Worm (Caenorhabditis elegans) whole organism, L4 larva: ENCODE measurements around the gene npr-25.

Experiments used
- D1046.2 ChIP-seq: fragments of 200-800 bp; sonication (Bioruptor generic); IDR thresholded peaks from 2 replicates; pipeline ENCODE4 v1.3.6; 2022; ENCODE audit warnings: missing genetic modification characterization, missing compliant biosample characterization
- F10B5.3 ChIP-seq: sonication (generic microtip); optimal IDR thresholded peaks from 2 replicates; lab custom pipeline; 2016; ENCODE audit warnings: mild to moderate bottlenecking, missing genetic modification characterization, missing compliant biosample characterization
- F37D6.2 ChIP-seq: sonication (generic microtip); optimal IDR thresholded peaks from 2 replicates; lab custom pipeline; 2016; ENCODE audit warnings: mild to moderate bottlenecking, missing genetic modification characterization, missing compliant biosample characterization
- F49E8.2 ChIP-seq: sonication (generic microtip); optimal IDR thresholded peaks from 2 replicates; lab custom pipeline; 2016; ENCODE audit warnings: missing compliant biosample characterization, mild to moderate bottlenecking, missing genetic modification characterization, borderline replicate concordance
- R02D3.7 ChIP-seq: fragments of 150-350 bp; sonication (generic microtip); optimal IDR thresholded peaks from 3 replicates; lab custom pipeline; 2014; ENCODE audit warnings: missing biosample characterization, missing genetic modification characterization
- Y105C5A.15 ChIP-seq: fragments of 200-800 bp; sonication (Bioruptor generic); IDR thresholded peaks from 2 replicates; pipeline ENCODE4 v1.3.6; 2022; ENCODE audit warnings: missing genetic modification characterization, missing compliant biosample characterization
- Y48G9A.11 ChIP-seq: fragments of 200-800 bp; sonication (Bioruptor generic); IDR thresholded peaks from 2 replicates; pipeline ENCODE4 v1.3.6; 2022; ENCODE audit warnings: missing genetic modification reagents, missing genetic modification characterization, missing compliant biosample characterization
- Y5F2A.4 ChIP-seq: fragments of 200-800 bp; sonication (Bioruptor generic); optimal IDR thresholded peaks from 2 replicates; lab custom pipeline; 2018; ENCODE audit warnings: mild to moderate bottlenecking, missing genetic modification characterization, missing compliant biosample characterization
- aha-1 ChIP-seq: fragments of 150-350 bp; peaks from one replicate; lab custom pipeline; 2014; ENCODE audit warnings: missing biosample characterization, missing genetic modification characterization
- arid-1 ChIP-seq: fragments of 200-800 bp; sonication (Bioruptor generic); conservative IDR thresholded peaks from 2 replicates; pipeline ENCODE4 v1.3.6; 2022; ENCODE audit warnings: missing genetic modification reagents, missing genetic modification characterization, missing compliant biosample characterization
- ceh-32 ChIP-seq: sonication (generic microtip); optimal IDR thresholded peaks from 2 replicates; lab custom pipeline; 2016; ENCODE audit warnings: mild to moderate bottlenecking, missing genetic modification characterization, missing compliant biosample characterization; ENCODE audit not compliant: poor library complexity
- ceh-44 ChIP-seq: fragments of 200-800 bp; sonication (Bioruptor generic); IDR thresholded peaks from 2 replicates; pipeline ENCODE4 v1.3.6; 2022; ENCODE audit warnings: missing genetic modification reagents, missing genetic modification characterization, missing compliant biosample characterization
- ceh-82 ChIP-seq: sonication (generic microtip); optimal IDR thresholded peaks from 2 replicates; lab custom pipeline; 2017; ENCODE audit warnings: missing biosample characterization, missing genetic modification characterization
- ces-1 ChIP-seq: fragments of 150-350 bp; sonication (generic microtip); optimal IDR thresholded peaks from 4 replicates; lab custom pipeline; 2014; ENCODE audit warnings: missing biosample characterization, missing genetic modification reagents, missing genetic modification characterization
- cey-2 ChIP-seq: sonication (generic microtip); optimal IDR thresholded peaks from 3 replicates; lab custom pipeline; 2017; ENCODE audit warnings: missing genetic modification characterization, mild to moderate bottlenecking, missing compliant biosample characterization, antibody characterized with exemption, borderline replicate concordance; ENCODE audit not compliant: insufficient read depth
- ctbp-1 ChIP-seq: fragments of 200-800 bp; sonication (Bioruptor generic); IDR thresholded peaks from 2 replicates; pipeline ENCODE4 v1.3.6; 2022; ENCODE audit warnings: missing genetic modification reagents, missing genetic modification characterization, missing compliant biosample characterization
- daf-16 ChIP-seq, 3 experiments: sonication (generic microtip); optimal IDR thresholded peaks; 2 replicates each; lab custom pipeline; 2016 to 2017; ENCODE audit warnings: missing genetic modification characterization in 3 of 3, missing genetic modification reagents in 3 of 3, mild to moderate bottlenecking in 2 of 3, missing compliant biosample characterization in 2 of 3, missing biosample characterization in 1 of 3, moderate library complexity in 1 of 3
- daf-19 ChIP-seq: fragments of 200-800 bp; sonication (Bioruptor generic); conservative IDR thresholded peaks from 2 replicates; pipeline ENCODE4 v1.3.6; 2022; ENCODE audit warnings: missing genetic modification characterization, missing compliant biosample characterization
- dmd-8 ChIP-seq: fragments of 200-800 bp; sonication (Bioruptor generic); IDR thresholded peaks from 2 replicates; pipeline ENCODE4 v1.3.6; 2022; ENCODE audit warnings: missing genetic modification characterization, missing compliant biosample characterization
- egl-27 ChIP-seq: sonication (generic microtip); optimal IDR thresholded peaks from 3 replicates; lab custom pipeline; 2017; ENCODE audit warnings: missing biosample characterization, missing genetic modification reagents, missing genetic modification characterization
- egl-43 ChIP-seq: fragments of 200-800 bp; sonication (Bioruptor generic); IDR thresholded peaks from 2 replicates; pipeline ENCODE4 v1.3.6; 2022; ENCODE audit warnings: missing genetic modification reagents, missing genetic modification characterization, missing compliant biosample characterization
- fkh-10 ChIP-seq: fragments of 150-350 bp; optimal IDR thresholded peaks from 2 replicates; lab custom pipeline; 2014; ENCODE audit warnings: missing biosample characterization, missing genetic modification reagents, missing genetic modification characterization
- fos-1 ChIP-seq: fragments of 150-350 bp; optimal IDR thresholded peaks from 2 replicates; lab custom pipeline; 2014; ENCODE audit warnings: missing biosample characterization, missing genetic modification characterization
- hlh-30 ChIP-seq: sonication (generic microtip); optimal IDR thresholded peaks from 2 replicates; lab custom pipeline; 2017; ENCODE audit warnings: antibody characterized with exemption, mild to moderate bottlenecking, missing genetic modification characterization, missing compliant biosample characterization; ENCODE audit not compliant: insufficient read depth
- lin-1 ChIP-seq: fragments of 200-800 bp; sonication (Bioruptor generic); IDR thresholded peaks from 2 replicates; pipeline ENCODE4 v1.3.6; 2022; ENCODE audit warnings: missing genetic modification reagents, missing genetic modification characterization, missing compliant biosample characterization
- lin-29 ChIP-seq: fragments of 200-800 bp; sonication (Bioruptor generic); IDR thresholded peaks from 2 replicates; pipeline ENCODE4 v1.3.6; 2022; ENCODE audit warnings: missing genetic modification reagents, missing genetic modification characterization, missing compliant biosample characterization
- lir-3 ChIP-seq: sonication (generic microtip); optimal IDR thresholded peaks from 2 replicates; lab custom pipeline; 2016; ENCODE audit warnings: mild to moderate bottlenecking, missing genetic modification characterization, missing compliant biosample characterization
- lsy-2 ChIP-seq, 2 experiments: fragments of 150-350 bp in 1 of 2; sonication (generic microtip) in 1 of 2; optimal IDR thresholded peaks; 2 replicates each; lab custom pipeline; 2014 to 2017; ENCODE audit warnings: missing biosample characterization in 2 of 2, missing genetic modification characterization in 2 of 2
- madf-5 ChIP-seq, 2 experiments: fragments of 200-800 bp; sonication (Bioruptor generic); IDR thresholded peaks; 2 replicates each; pipeline ENCODE4 v1.3.6; 2022; ENCODE audit warnings: missing compliant biosample characterization in 2 of 2, missing genetic modification characterization in 2 of 2
- mes-2 ChIP-seq: sonication (generic microtip); optimal IDR thresholded peaks from 2 replicates; lab custom pipeline; 2016; ENCODE audit warnings: missing genotype, mild to moderate bottlenecking, missing genetic modification characterization, missing compliant biosample characterization; ENCODE audit not compliant: poor library complexity, severe bottlenecking
- mxl-2 ChIP-seq: fragments of 200-800 bp; sonication (Bioruptor generic); conservative IDR thresholded peaks from 2 replicates; pipeline ENCODE4 v1.3.6; 2022; ENCODE audit warnings: missing genetic modification reagents, missing genetic modification characterization, missing compliant biosample characterization
- nhr-11 ChIP-seq: fragments of 150-350 bp; optimal IDR thresholded peaks from 2 replicates; lab custom pipeline; 2014; ENCODE audit warnings: missing biosample characterization, missing genetic modification characterization
- nhr-237 ChIP-seq: sonication (generic microtip); optimal IDR thresholded peaks from 2 replicates; lab custom pipeline; 2017; ENCODE audit warnings: missing biosample characterization, missing genetic modification characterization
- nhr-25 ChIP-seq: sonication (generic microtip); optimal IDR thresholded peaks from 2 replicates; lab custom pipeline; 2017; ENCODE audit warnings: missing genetic modification characterization, mild to moderate bottlenecking, missing compliant biosample characterization, antibody characterized with exemption, moderate library complexity, borderline replicate concordance; ENCODE audit not compliant: insufficient read depth
- nhr-42 ChIP-seq: fragments of 200-800 bp; sonication (Bioruptor generic); IDR thresholded peaks from 2 replicates; pipeline ENCODE4 v1.3.6; 2022; ENCODE audit warnings: missing genetic modification characterization, missing compliant biosample characterization
- nhr-48 ChIP-seq: sonication (generic microtip); optimal IDR thresholded peaks from 2 replicates; lab custom pipeline; 2016; ENCODE audit warnings: mild to moderate bottlenecking, missing genetic modification characterization, missing compliant biosample characterization
- nhr-77 ChIP-seq: fragments of 150-350 bp; optimal IDR thresholded peaks from 2 replicates; lab custom pipeline; 2014; ENCODE audit warnings: missing biosample characterization, missing genetic modification characterization
- pha-4 ChIP-seq, 2 experiments: fragments of 150-350 bp in 1 of 2; fragments of 200-800 bp in 1 of 2; sonication (Bioruptor generic) in 1 of 2; IDR thresholded peaks in 1 of 2; optimal IDR thresholded peaks in 1 of 2; 2 replicates each; pipeline versions ENCODE4 v1.3.6 to Lab custom; 2014 to 2022; ENCODE audit warnings: missing genetic modification characterization in 2 of 2, missing genetic modification reagents in 2 of 2, missing biosample characterization in 1 of 2, missing compliant biosample characterization in 1 of 2
- pqm-1 ChIP-seq: sonication (generic microtip); optimal IDR thresholded peaks from 2 replicates; lab custom pipeline; 2017; ENCODE audit warnings: missing biosample characterization, missing genetic modification characterization
- rbr-2 ChIP-seq: sonication (generic microtip); optimal IDR thresholded peaks from 2 replicates; lab custom pipeline; 2016; ENCODE audit warnings: missing genotype, missing genetic modification characterization, missing compliant biosample characterization
- saeg-2 ChIP-seq: fragments of 200-800 bp; sonication (Bioruptor generic); IDR thresholded peaks from 2 replicates; pipeline ENCODE4 v1.3.6; 2022; ENCODE audit warnings: missing genetic modification reagents, missing genetic modification characterization, missing compliant biosample characterization
- set-16 ChIP-seq: fragments of 200-800 bp; sonication (Bioruptor generic); IDR thresholded peaks from 2 replicates; pipeline ENCODE4 v1.3.6; 2022; ENCODE audit warnings: missing genetic modification reagents, missing genetic modification characterization, missing compliant biosample characterization
- spr-1 ChIP-seq: sonication (generic microtip); optimal IDR thresholded peaks from 2 replicates; lab custom pipeline; 2016; ENCODE audit warnings: mild to moderate bottlenecking, missing genetic modification characterization, missing compliant biosample characterization
- unc-62 ChIP-seq, 3 experiments: fragments of 150-350 bp in 1 of 3; sonication (generic microtip); optimal IDR thresholded peaks in 2 of 3; peaks in 1 of 3; 1 replicate in 1 of 3; 2 replicates in 2 of 3; lab custom pipeline; 2014 to 2017; ENCODE audit warnings: missing biosample characterization in 3 of 3, missing genetic modification characterization in 3 of 3, missing genetic modification reagents in 3 of 3, missing genotype in 1 of 3
- zfp-2 ChIP-seq: sonication (generic microtip); optimal IDR thresholded peaks from 2 replicates; lab custom pipeline; 2016; ENCODE audit warnings: mild to moderate bottlenecking, missing genetic modification characterization, missing compliant biosample characterization
- zip-2 ChIP-seq: fragments of 150-350 bp; optimal IDR thresholded peaks from 2 replicates; lab custom pipeline; 2014; ENCODE audit warnings: missing biosample characterization, missing genetic modification characterization

The npr-25 gene

DNA sequence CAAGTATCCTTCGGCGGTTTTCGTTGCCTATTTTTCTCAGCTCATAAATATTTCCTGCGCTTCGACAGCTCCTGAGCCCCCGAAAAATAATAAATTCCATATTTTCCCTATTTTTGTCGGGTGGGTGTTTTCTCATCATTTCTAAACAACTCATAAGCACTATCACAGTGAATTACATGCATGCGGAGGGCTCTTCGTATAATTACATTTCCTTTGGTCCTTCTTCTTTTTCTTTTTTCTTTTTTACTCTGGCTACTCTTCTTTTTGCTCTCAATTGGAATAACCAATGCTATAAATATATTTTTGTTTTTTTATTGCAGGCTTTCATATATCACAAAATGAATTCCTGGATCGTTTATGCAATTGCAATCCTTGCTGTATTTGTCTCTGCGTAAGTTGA lies 10.9 kb downstream of the npr-25 start, which contains the start of gene T02E9.5:
TSS of gene T02E9.5 (plus strand) at position 321 of the 400 bp plus-strand sequence.
- no peak for TF ChIP-seq daf-16 (GFP tag; optimal IDR thresholded peaks at IDR 0.05; lab: Kevin White, UChicago)
- TF ChIP-seq daf-16 (tag; optimal IDR thresholded peaks at IDR 0.05; lab: Kevin White, UChicago): no peak
- peak; percentile 42 for TF ChIP-seq ces-1

ce11 chrV:11341130-11341675 lies 11.6 kb downstream of the npr-25 start:
- TF ChIP-seq nhr-77: no peak
- TF ChIP-seq set-16: peak; percentile 82
- no peak for TF ChIP-seq nhr-42
- peak; percentile 14 for TF ChIP-seq F37D6.2 (tag; lab: Kevin White, UChicago)
- peak in 1 of 2 experiments; percentile 3 for TF ChIP-seq unc-62 (GFP tag; optimal IDR thresholded peaks at IDR 0.05 in 1 of 2; lab: Kevin White, UChicago)
- TF ChIP-seq unc-62 (tag; optimal IDR thresholded peaks at IDR 0.05; lab: Kevin White, UChicago): no peak
- TF ChIP-seq nhr-25 (tag; lab: Kevin White, UChicago): no peak
- TF ChIP-seq lin-29 (GFP tag; lab: Robert Waterston, UW): no peak
- no peak for TF ChIP-seq lin-1 (GFP tag; lab: Robert Waterston, UW)
- no peak for TF ChIP-seq lir-3 (tag; lab: Kevin White, UChicago)
- no peak for TF ChIP-seq ceh-44 (GFP tag; lab: Robert Waterston, UW)
- no peak for TF ChIP-seq mes-2
- TF ChIP-seq spr-1: no peak
- TF ChIP-seq pqm-1: no peak
- TF ChIP-seq F10B5.3 (tag; lab: Kevin White, UChicago): no peak
- TF ChIP-seq R02D3.7: no peak
- TF ChIP-seq egl-43 (GFP tag; lab: Robert Waterston, UW): 0 out of 2 replicates have a peak, but pooled peaks have one; percentile 29
- TF ChIP-seq ces-1: peak; percentile 72
- no peak for TF ChIP-seq zip-2 (tag; lab: Kevin White, UChicago)
- no peak for TF ChIP-seq daf-19 (GFP tag; lab: Robert Waterston, UW)
- TF ChIP-seq nhr-48 (tag; lab: Kevin White, UChicago): no peak
- peak; percentile 89 for TF ChIP-seq aha-1
- TF ChIP-seq F49E8.2 (tag; lab: Kevin White, UChicago): no peak
- no peak for TF ChIP-seq saeg-2 (GFP tag; lab: Robert Waterston, UW)
- TF ChIP-seq egl-27 (tag; lab: Kevin White, UChicago): no peak
- no peak for TF ChIP-seq nhr-11 (tag; lab: Kevin White, UChicago)
- no peak for TF ChIP-seq nhr-237
- TF ChIP-seq dmd-8 (GFP tag; lab: Robert Waterston, UW): no peak
- TF ChIP-seq ctbp-1 (GFP tag; lab: Robert Waterston, UW): peak; percentile 63; the same call in 1 of the 2 replicates
- no peak for TF ChIP-seq ceh-82 (tag; lab: Kevin White, UChicago)
- TF ChIP-seq zfp-2 (tag; lab: Kevin White, UChicago): no peak
- TF ChIP-seq cey-2: no peak
- no peak for TF ChIP-seq Y48G9A.11 (GFP tag; lab: Robert Waterston, UW)
- TF ChIP-seq ceh-32: no peak
- no peak for TF ChIP-seq fos-1 (tag; lab: Kevin White, UChicago)
- TF ChIP-seq Y105C5A.15 (GFP tag; lab: Robert Waterston, UW): no peak
- no peak for TF ChIP-seq hlh-30 (tag; lab: Kevin White, UChicago)
- TF ChIP-seq arid-1 (GFP tag; lab: Robert Waterston, UW): no peak
- peak; percentile 91 for TF ChIP-seq fkh-10 (GFP tag; lab: Kevin White, UChicago)
- no peak for TF ChIP-seq madf-5 (GFP tag; IDR thresholded peaks at IDR 0.05; lab: Robert Waterston, UW)
- no peak for TF ChIP-seq mxl-2 (GFP tag; lab: Robert Waterston, UW)
- peak; percentile 27 for TF ChIP-seq rbr-2
- TF ChIP-seq lsy-2 (tag; optimal IDR thresholded peaks at IDR 0.05; lab: Kevin White, UChicago): no peak
- TF ChIP-seq D1046.2 (GFP tag; lab: Robert Waterston, UW): no peak
- TF ChIP-seq pha-4 (GFP tag; IDR thresholded peaks at IDR 0.05; lab: Robert Waterston, UW): no peak
- no peak for TF ChIP-seq pha-4 (tag; optimal IDR thresholded peaks at IDR 0.05; lab: Kevin White, UChicago)
- no peak for TF ChIP-seq Y5F2A.4 (GFP tag; lab: Kevin White, UChicago)
